Worm (Caenorhabditis elegans) whole organism, L3 larva: ENCODE measurements around the gene sra-11.

Experiments used
- R02D3.7 ChIP-seq: fragments of 150-350 bp; optimal IDR thresholded peaks from 2 replicates; lab custom pipeline; 2014; ENCODE audit warnings: missing biosample characterization, missing genetic modification characterization
- ZK546.5 ChIP-seq: sonication (generic microtip); optimal IDR thresholded peaks from 2 replicates; lab custom pipeline; 2017; ENCODE audit warnings: missing biosample characterization, missing genetic modification characterization
- aly-2 ChIP-seq: fragments of 150-350 bp; optimal IDR thresholded peaks from 2 replicates; lab custom pipeline; 2014; ENCODE audit warnings: missing biosample characterization, missing genetic modification characterization
- ama-1 ChIP-seq: fragments of 150-350 bp; optimal IDR thresholded peaks from 2 replicates; lab custom pipeline; 2018
- ceh-16 ChIP-seq: sonication (generic microtip); optimal IDR thresholded peaks from 2 replicates; lab custom pipeline; 2017; ENCODE audit warnings: missing biosample characterization, missing genetic modification characterization
- ceh-28 ChIP-seq: fragments of 150-350 bp; optimal IDR thresholded peaks from 2 replicates; lab custom pipeline; 2014; ENCODE audit warnings: missing biosample characterization, missing genetic modification reagents, missing genetic modification characterization
- ceh-82 ChIP-seq: fragments of 150-350 bp; optimal IDR thresholded peaks from 2 replicates; lab custom pipeline; 2014; ENCODE audit warnings: missing biosample characterization, missing genetic modification characterization
- ceh-9 ChIP-seq: sonication (generic microtip); optimal IDR thresholded peaks from 2 replicates; lab custom pipeline; 2018; ENCODE audit warnings: missing biosample characterization, missing genetic modification characterization
- daf-12 ChIP-seq: fragments of 150-350 bp; optimal IDR thresholded peaks from 2 replicates; lab custom pipeline; 2014; ENCODE audit warnings: missing biosample characterization, missing genetic modification reagents, missing genetic modification characterization
- egl-27 ChIP-seq: sonication (generic microtip); optimal IDR thresholded peaks from 4 replicates; lab custom pipeline; 2017; ENCODE audit warnings: missing biosample characterization, missing genetic modification reagents, missing genetic modification characterization
- elt-1 ChIP-seq: fragments of 150-350 bp; optimal IDR thresholded peaks from 2 replicates; lab custom pipeline; 2014; ENCODE audit warnings: missing biosample characterization, missing genetic modification characterization
- elt-2 ChIP-seq: sonication (generic microtip); optimal IDR thresholded peaks from 2 replicates; lab custom pipeline; 2016; ENCODE audit warnings: missing genetic modification reagents, mild to moderate bottlenecking, missing genetic modification characterization, missing compliant biosample characterization
- elt-3 ChIP-seq, 3 experiments: fragments of 150-350 bp in 1 of 3; sonication (generic microtip) in 2 of 3; optimal IDR thresholded peaks; 2 replicates in 2 of 3; 4 replicates in 1 of 3; lab custom pipeline; 2014 to 2017; ENCODE audit warnings: missing biosample characterization in 3 of 3, missing genetic modification characterization in 3 of 3
- eor-1 ChIP-seq, 2 experiments: fragments of 150-350 bp; optimal IDR thresholded peaks; 2 replicates each; lab custom pipeline; 2014 to 2018; ENCODE audit warnings: missing biosample characterization in 2 of 2, missing genetic modification characterization in 2 of 2
- fkh-10 ChIP-seq: sonication (generic microtip); optimal IDR thresholded peaks from 2 replicates; lab custom pipeline; 2017; ENCODE audit warnings: missing biosample characterization, missing genetic modification reagents, missing genetic modification characterization
- fkh-2 ChIP-seq: fragments of 150-350 bp; optimal IDR thresholded peaks from 2 replicates; lab custom pipeline; 2014; ENCODE audit warnings: missing biosample characterization, missing genetic modification reagents, missing genetic modification characterization
- fos-1 ChIP-seq: fragments of 150-350 bp; optimal IDR thresholded peaks from 2 replicates; lab custom pipeline; 2014; ENCODE audit warnings: missing biosample characterization, missing genetic modification characterization
- jun-1 ChIP-seq: fragments of 150-350 bp; optimal IDR thresholded peaks from 2 replicates; lab custom pipeline; 2014; ENCODE audit warnings: missing biosample characterization, missing genetic modification reagents, missing genetic modification characterization
- lin-15B ChIP-seq: fragments of 150-350 bp; optimal IDR thresholded peaks from 2 replicates; lab custom pipeline; 2014; ENCODE audit warnings: missing biosample characterization, missing genetic modification characterization
- lin-39 ChIP-seq: fragments of 150-350 bp; optimal IDR thresholded peaks from 2 replicates; lab custom pipeline; 2018; ENCODE audit warnings: missing biosample characterization, missing genetic modification reagents, missing genetic modification characterization
- lsy-12 ChIP-seq: sonication (generic microtip); optimal IDR thresholded peaks from 2 replicates; lab custom pipeline; 2016; ENCODE audit warnings: mild to moderate bottlenecking, missing genetic modification characterization, missing compliant biosample characterization
- mdl-1 ChIP-seq: fragments of 150-350 bp; optimal IDR thresholded peaks from 2 replicates; lab custom pipeline; 2014; ENCODE audit warnings: missing biosample characterization, missing genetic modification characterization
- nfya-1 ChIP-seq: sonication (generic microtip); optimal IDR thresholded peaks from 2 replicates; lab custom pipeline; 2017; ENCODE audit warnings: missing genetic modification characterization, mild to moderate bottlenecking, missing compliant biosample characterization, antibody characterized with exemption, moderate library complexity; ENCODE audit not compliant: insufficient read depth
- nhr-11 ChIP-seq: fragments of 150-350 bp; optimal IDR thresholded peaks from 2 replicates; lab custom pipeline; 2014; ENCODE audit warnings: missing biosample characterization, missing genetic modification characterization
- nhr-12 ChIP-seq: fragments of 150-350 bp; optimal IDR thresholded peaks from 2 replicates; lab custom pipeline; 2014; ENCODE audit warnings: missing biosample characterization, missing genetic modification characterization
- nhr-23 ChIP-seq: fragments of 150-350 bp; optimal IDR thresholded peaks from 2 replicates; lab custom pipeline; 2014; ENCODE audit warnings: missing biosample characterization, missing genetic modification reagents, missing genetic modification characterization
- nhr-237 ChIP-seq: fragments of 150-350 bp; optimal IDR thresholded peaks from 2 replicates; lab custom pipeline; 2014; ENCODE audit warnings: missing biosample characterization, missing genetic modification characterization
- nhr-25 ChIP-seq: sonication (generic microtip); optimal IDR thresholded peaks from 2 replicates; lab custom pipeline; 2017; ENCODE audit warnings: missing biosample characterization, missing genetic modification characterization
- nhr-28 ChIP-seq: fragments of 150-350 bp; optimal IDR thresholded peaks from 2 replicates; lab custom pipeline; 2014; ENCODE audit warnings: missing biosample characterization, missing genetic modification characterization
- nhr-43 ChIP-seq: sonication (generic microtip); optimal IDR thresholded peaks from 2 replicates; lab custom pipeline; 2016; ENCODE audit warnings: mild to moderate bottlenecking, missing genetic modification characterization, missing compliant biosample characterization; ENCODE audit not compliant: poor library complexity, severe bottlenecking
- nhr-67 ChIP-seq: fragments of 150-350 bp; optimal IDR thresholded peaks from 2 replicates; lab custom pipeline; 2014; ENCODE audit warnings: missing biosample characterization, missing genetic modification characterization
- pha-4 ChIP-seq: fragments of 150-350 bp; optimal IDR thresholded peaks from 2 replicates; lab custom pipeline; 2014; ENCODE audit warnings: missing biosample characterization, missing genetic modification reagents, missing genetic modification characterization
- pqm-1 ChIP-seq: fragments of 150-350 bp; optimal IDR thresholded peaks from 2 replicates; lab custom pipeline; 2017; ENCODE audit warnings: missing biosample characterization, missing genetic modification characterization, inconsistent platforms
- sea-2 ChIP-seq: fragments of 150-350 bp; sonication (generic microtip); optimal IDR thresholded peaks from 4 replicates; lab custom pipeline; 2014; ENCODE audit warnings: missing biosample characterization, missing genetic modification reagents, missing genetic modification characterization
- skn-1 ChIP-seq: fragments of 150-350 bp; optimal IDR thresholded peaks from 2 replicates; lab custom pipeline; 2014; ENCODE audit warnings: missing biosample characterization, missing genetic modification characterization
- snpc-4 ChIP-seq: fragments of 150-350 bp; optimal IDR thresholded peaks from 2 replicates; lab custom pipeline; 2014; ENCODE audit warnings: missing biosample characterization, missing genetic modification characterization
- tbx-2 ChIP-seq: sonication (generic microtip); optimal IDR thresholded peaks from 2 replicates; lab custom pipeline; 2016; ENCODE audit warnings: mild to moderate bottlenecking, missing genetic modification characterization, missing compliant biosample characterization
- unc-62 ChIP-seq: fragments of 150-350 bp; sonication (generic microtip); optimal IDR thresholded peaks from 4 replicates; lab custom pipeline; 2014; ENCODE audit warnings: missing biosample characterization, missing genetic modification reagents, missing genetic modification characterization
- zag-1 ChIP-seq: fragments of 150-350 bp; optimal IDR thresholded peaks from 2 replicates; lab custom pipeline; 2014; ENCODE audit warnings: missing biosample characterization, missing genetic modification characterization
- ztf-11 ChIP-seq: fragments of 150-350 bp; optimal IDR thresholded peaks from 2 replicates; lab custom pipeline; 2014; ENCODE audit warnings: missing biosample characterization, missing genetic modification characterization
- ztf-4 ChIP-seq: fragments of 150-350 bp; optimal IDR thresholded peaks from 2 replicates; lab custom pipeline; 2014; ENCODE audit warnings: missing biosample characterization, missing genetic modification characterization

The sra-11 gene

ce11 chrII:10930678-10931650 is 20.8 kb upstream of the sra-11 start:
- no peak for TF ChIP-seq lin-15B (tag; lab: Kevin White, UChicago)
- no peak for TF ChIP-seq nhr-67 (tag; lab: Kevin White, UChicago)
- TF ChIP-seq ZK546.5 (tag; lab: Kevin White, UChicago): no peak
- TF ChIP-seq ama-1 (lab: Kevin White, UChicago): no peak
- TF ChIP-seq lsy-12 (tag; lab: Kevin White, UChicago): peak; percentile 13
- TF ChIP-seq nhr-11 (tag; lab: Kevin White, UChicago): no peak
- no peak for TF ChIP-seq lin-39 (tag; lab: Kevin White, UChicago)
- TF ChIP-seq zag-1 (tag; lab: Kevin White, UChicago): no peak
- no peak for TF ChIP-seq skn-1 (tag; lab: Kevin White, UChicago)
- no peak for TF ChIP-seq nhr-25 (tag; lab: Kevin White, UChicago)
- no peak for TF ChIP-seq pha-4 (tag; lab: Kevin White, UChicago)
- TF ChIP-seq nhr-23 (tag; lab: Kevin White, UChicago): no peak
- peak; percentile 62 for TF ChIP-seq nhr-43 (tag; lab: Kevin White, UChicago)
- TF ChIP-seq, all 47 proteins: peak for 2

DNA sequence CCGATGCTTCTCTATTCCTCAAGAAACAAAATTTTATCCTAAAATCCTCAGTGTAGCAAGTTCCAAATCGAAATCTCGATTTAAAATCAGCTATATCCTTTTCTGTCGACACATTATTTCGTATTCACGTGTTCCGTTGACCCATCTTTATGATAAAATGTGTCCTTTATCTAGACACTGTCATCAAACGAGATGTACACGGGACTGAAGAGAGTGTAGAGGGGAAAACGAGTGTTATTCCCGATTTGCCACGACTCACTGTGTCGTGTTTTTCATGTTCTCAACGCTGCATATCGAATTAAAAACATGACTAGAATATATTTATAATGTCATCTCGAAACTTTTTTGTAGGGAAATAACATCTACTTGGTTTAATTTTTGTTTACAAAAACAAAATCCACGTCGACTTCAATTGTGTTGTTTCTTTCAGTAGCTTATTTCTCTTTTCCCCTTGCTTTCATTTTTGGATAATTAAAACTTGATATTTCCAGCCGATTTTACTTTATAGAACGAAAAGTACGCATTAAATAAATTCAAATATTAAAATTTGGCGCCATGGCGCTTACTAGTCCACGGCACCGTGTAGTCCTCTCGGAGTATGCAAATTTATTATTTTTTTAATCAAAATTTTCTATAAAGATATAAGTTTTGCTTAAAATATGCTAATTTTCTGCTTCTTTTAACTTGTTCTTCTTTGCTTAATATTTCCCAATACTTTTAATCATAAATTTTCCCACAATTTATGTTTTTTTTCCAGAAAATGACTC is 15.9 kb upstream of the sra-11 start, which contains the start of gene metr-1:
metr-1 (plus strand) TSS at position 758 of the 767 bp plus-strand sequence.
- TF ChIP-seq fkh-10 (GFP tag; lab: Kevin White, UChicago) (no peak), nhr-43 (tag; lab: Kevin White, UChicago) (peak; percentile 46), pqm-1 (no peak), elt-2 (tag; lab: Kevin White, UChicago) (peak; percentile 68), nhr-11 (tag; lab: Kevin White, UChicago) (no peak), eor-1 (tag; optimal IDR thresholded peaks at IDR 0.05; lab: Kevin White, UChicago) (no peak), aly-2 (tag; lab: Kevin White, UChicago) (no peak), fkh-2 (tag; lab: Kevin White, UChicago) (no peak), nfya-1 (peak; percentile 7), lin-15B (tag; lab: Kevin White, UChicago) (peak; percentile 20), elt-3 (tag; optimal IDR thresholded peaks at IDR 0.05; lab: Kevin White, UChicago) (peak in 1 of 3 experiments; percentile 20), nhr-67 (tag; lab: Kevin White, UChicago) (no peak), nhr-23 (tag; lab: Kevin White, UChicago) (peak; percentile 52), nhr-25 (tag; lab: Kevin White, UChicago) (peak; percentile 46)

DNA sequence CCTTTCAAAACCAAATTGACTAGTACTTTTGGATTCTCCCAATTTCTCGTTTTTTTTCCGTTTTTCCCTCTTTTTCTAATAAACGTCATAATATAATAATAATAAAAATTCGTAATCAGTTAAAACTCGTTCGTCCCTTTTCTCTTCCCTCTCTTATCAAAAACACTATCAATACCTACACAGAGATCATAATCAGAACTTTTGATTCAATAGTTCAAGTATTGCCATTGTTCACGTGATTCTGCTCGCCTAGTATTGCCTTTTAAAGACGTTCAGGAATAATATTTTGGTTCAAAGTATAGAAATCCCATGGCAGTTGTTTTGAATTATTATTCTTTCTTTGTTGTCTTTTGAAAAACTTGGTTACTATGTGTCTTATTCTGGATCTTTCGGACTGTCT is 14.6 kb upstream of the sra-11 start:
- TF ChIP-seq fkh-10 (GFP tag; lab: Kevin White, UChicago) (no peak), ceh-82 (no peak), ceh-28 (tag; lab: Kevin White, UChicago) (no peak), nhr-67 (tag; lab: Kevin White, UChicago) (no peak), nhr-43 (tag; lab: Kevin White, UChicago) (peak; percentile 24), nhr-12 (no peak), jun-1 (tag; lab: Kevin White, UChicago) (peak; percentile 73), nhr-237 (tag; lab: Kevin White, UChicago) (no peak), snpc-4 (peak; percentile 34), nhr-11 (tag; lab: Kevin White, UChicago) (no peak), R02D3.7 (tag; lab: Kevin White, UChicago) (no peak), fos-1 (tag; lab: Kevin White, UChicago) (no peak), eor-1 (tag; optimal IDR thresholded peaks at IDR 0.05; lab: Kevin White, UChicago) (no peak), elt-1 (tag; lab: Kevin White, UChicago) (no peak), egl-27 (tag; lab: Kevin White, UChicago) (no peak), daf-12 (tag; lab: Kevin White, UChicago) (no peak), lin-15B (tag; lab: Kevin White, UChicago) (no peak), zag-1 (tag; lab: Kevin White, UChicago) (no peak), ztf-4 (tag; lab: Kevin White, UChicago) (no peak), skn-1 (tag; lab: Kevin White, UChicago) (peak; percentile 34), nhr-28 (tag; lab: Kevin White, UChicago) (no peak), ceh-9 (tag; lab: Kevin White, UChicago) (no peak), sea-2 (no peak), elt-2 (tag; lab: Kevin White, UChicago) (peak; percentile 93), lsy-12 (tag; lab: Kevin White, UChicago) (peak; percentile 3), mdl-1 (tag; lab: Kevin White, UChicago) (no peak), aly-2 (tag; lab: Kevin White, UChicago) (no peak), ama-1 (lab: Kevin White, UChicago) (no peak), tbx-2 (tag; lab: Kevin White, UChicago) (no peak), ceh-16 (tag; lab: Kevin White, UChicago) (no peak), ZK546.5 (tag; lab: Kevin White, UChicago) (no peak), lin-39 (tag; lab: Kevin White, UChicago) (no peak), elt-3 (tag; optimal IDR thresholded peaks at IDR 0.05; lab: Kevin White, UChicago) (peak; percentile 16 to 65 (median 18)), ztf-11 (no peak), nhr-25 (tag; lab: Kevin White, UChicago) (peak; percentile 2), unc-62 (GFP tag; lab: Kevin White, UChicago) (no peak), pqm-1 (peak; percentile 97)
